Worm (Caenorhabditis elegans): ENCODE data around the gene gnrr-5.
A peak's percentile ranks its signal among the peaks of the same experiment; 100 is the strongest.

gnrr-5 gene

DNA sequence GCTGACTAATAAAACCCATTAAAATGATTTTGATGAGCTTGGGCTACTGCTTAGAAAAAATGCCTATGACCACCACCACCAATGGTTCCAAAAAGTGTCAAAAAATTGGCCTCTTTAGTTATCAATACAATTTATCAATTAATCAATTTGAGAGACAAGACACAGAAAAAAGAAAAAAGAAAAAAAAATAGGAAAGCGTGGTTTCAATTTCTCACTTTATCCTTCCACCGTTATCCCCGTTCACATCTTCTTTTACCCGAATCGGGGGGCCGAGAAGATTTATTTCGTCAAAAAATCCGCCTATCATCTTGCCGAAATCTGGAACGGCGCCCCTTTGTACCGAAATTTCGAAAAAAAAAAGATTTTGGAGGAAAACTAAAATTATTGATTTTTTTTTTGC, 46.2 kb upstream of the gnrr-5 start:
- no peak for TF ChIP-seq daf-16 (GFP tag; optimal IDR thresholded peaks at IDR 0.05)
- no peak for TF ChIP-seq daf-16 (tag; optimal IDR thresholded peaks at IDR 0.05)
- no peak for TF ChIP-seq skn-1 (tag; optimal IDR thresholded peaks at IDR 0.05)
- TF ChIP-seq zfp-3 (GFP tag; conservative IDR thresholded peaks at IDR 0.05): no peak
- no peak for TF ChIP-seq aha-1 (tag)
- TF ChIP-seq ceh-32 (tag; optimal IDR thresholded peaks at IDR 0.05; ENCODE audit: poor library complexity): no peak
- TF ChIP-seq hlh-11 (tag; optimal IDR thresholded peaks at IDR 0.05): no peak
- no peak for TF ChIP-seq mxl-3 (GFP tag; optimal IDR thresholded peaks at IDR 0.05)
- TF ChIP-seq zip-2 (tag; optimal IDR thresholded peaks at IDR 0.05): no peak
- no peak for TF ChIP-seq mep-1 (tag; optimal IDR thresholded peaks at IDR 0.05)
- TF ChIP-seq ceh-62 (tag; optimal IDR thresholded peaks at IDR 0.05): no peak
- no peak for TF ChIP-seq dmd-9 (GFP tag; IDR thresholded peaks at IDR 0.05)
- TF ChIP-seq zip-11 (GFP tag; IDR thresholded peaks at IDR 0.05): no peak
- TF ChIP-seq T20F7.1 (GFP tag; optimal IDR thresholded peaks at IDR 0.05): no peak
- TF ChIP-seq ZK546.5 (tag; optimal IDR thresholded peaks at IDR 0.05): no peak
- no peak for TF ChIP-seq fkh-10 (GFP tag; optimal IDR thresholded peaks at IDR 0.05)
- TF ChIP-seq unc-39 (tag; optimal IDR thresholded peaks at IDR 0.05): no peak

- peak; percentile 42 for TF ChIP-seq mes-2 (tag; optimal IDR thresholded peaks at IDR 0.05; ENCODE audit: poor library complexity, severe bottlenecking)
- no peak for TF ChIP-seq Y48G9A.11 (GFP tag; IDR thresholded peaks at IDR 0.05)
- TF ChIP-seq dmd-9 (GFP tag; IDR thresholded peaks at IDR 0.05): no peak
- TF ChIP-seq nhr-28 (tag; optimal IDR thresholded peaks at IDR 0.05): peak; percentile 29
- no peak for TF ChIP-seq ama-1 (optimal IDR thresholded peaks at IDR 0.05)
- no peak for TF ChIP-seq zip-11 (GFP tag; IDR thresholded peaks at IDR 0.05)
- 0 out of 2 replicates have a peak, but pooled peaks have one; percentile 3 for TF ChIP-seq dmd-8 (GFP tag; IDR thresholded peaks at IDR 0.05)
- TF ChIP-seq hlh-11 (tag; optimal IDR thresholded peaks at IDR 0.05): peak; percentile 50
- peak in 1 of 2 experiments; percentile 100 for TF ChIP-seq unc-62 (GFP tag; optimal IDR thresholded peaks at IDR 0.05 in 1 of 2)
- peak; percentile 97 for TF ChIP-seq unc-62 (tag; optimal IDR thresholded peaks at IDR 0.05)
- peak; percentile 70 for TF ChIP-seq ceh-20 (GFP tag; IDR thresholded peaks at IDR 0.05)
- peak; percentile 35 for TF ChIP-seq lin-38 (GFP tag; IDR thresholded peaks at IDR 0.05)
- no peak for TF ChIP-seq zfp-3 (GFP tag; conservative IDR thresholded peaks at IDR 0.05)
- no peak for TF ChIP-seq mdt-29 (GFP tag; IDR thresholded peaks at IDR 0.05)
- no peak for TF ChIP-seq mxl-2 (GFP tag; conservative IDR thresholded peaks at IDR 0.05)
- TF ChIP-seq mep-1 (tag; optimal IDR thresholded peaks at IDR 0.05): peak; percentile 33
- no peak for TF ChIP-seq nhr-111 (GFP tag; optimal IDR thresholded peaks at IDR 0.05)
- no peak for TF ChIP-seq ztf-7 (tag; optimal IDR thresholded peaks at IDR 0.05)
- TF ChIP-seq dve-1 (tag; optimal IDR thresholded peaks at IDR 0.05; ENCODE audit: insufficient read depth): no peak
- TF ChIP-seq nhr-48 (tag; optimal IDR thresholded peaks at IDR 0.05): peak; percentile 5
- TF ChIP-seq aha-1 (tag): peak; percentile 92
- TF ChIP-seq madf-9 (GFP tag; conservative IDR thresholded peaks at IDR 0.05): peak; percentile 32; the same call in 1 of the 2 replicates
- TF ChIP-seq hmg-1.1 (GFP tag; IDR thresholded peaks at IDR 0.05): peak; percentile 57; the same call in 1 of the 2 replicates
- TF ChIP-seq mdl-1 (tag; optimal IDR thresholded peaks at IDR 0.05): no peak
- TF ChIP-seq mxl-3 (GFP tag; optimal IDR thresholded peaks at IDR 0.05): peak; percentile 48
- peak; percentile 18 to 80 for TF ChIP-seq lsy-2 (tag; optimal IDR thresholded peaks at IDR 0.05)
- no peak for TF ChIP-seq lin-39 (tag; optimal IDR thresholded peaks at IDR 0.05)
- TF ChIP-seq set-16 (GFP tag; IDR thresholded peaks at IDR 0.05): peak; percentile 94
- no peak for TF ChIP-seq nhr-237 (tag; optimal IDR thresholded peaks at IDR 0.05)
- TF ChIP-seq hlh-30 (tag; optimal IDR thresholded peaks at IDR 0.05; ENCODE audit: insufficient read depth): peak; percentile 65
- no peak for TF ChIP-seq ces-1 (GFP tag; optimal IDR thresholded peaks at IDR 0.05)
- TF ChIP-seq egl-43 (GFP tag; IDR thresholded peaks at IDR 0.05): peak; percentile 63; the same call in 1 of the 2 replicates
These were observed 44.7 kb upstream of the gnrr-5 start for ce11 chrV:4499156-4499808.
